Worm (Caenorhabditis elegans): Measurements from ENCODE around the gene C24H10.4.

DNA sequence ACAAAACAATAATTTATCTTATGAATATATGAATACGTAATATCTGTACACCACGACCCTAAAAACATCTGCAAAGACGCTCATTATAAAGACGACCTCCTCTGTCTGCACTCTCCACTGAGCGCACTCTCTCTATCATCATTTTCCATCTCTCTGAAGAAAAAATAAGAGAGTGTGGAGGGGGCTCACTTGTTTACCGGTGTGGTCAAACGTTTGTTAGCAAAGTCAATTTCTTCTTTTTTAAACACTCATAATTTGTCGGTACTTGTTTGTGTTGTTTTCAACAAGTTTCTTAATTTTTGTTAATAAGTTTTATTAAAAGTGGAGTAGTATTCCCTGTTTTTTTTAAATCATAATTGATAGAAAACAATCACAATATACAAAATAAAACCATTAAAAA lies 27.1 kb upstream of the C24H10.4 start:
- TF ChIP-seq unc-39 (tag; optimal IDR thresholded peaks at IDR 0.05) (no peak), nhr-76 (tag; optimal IDR thresholded peaks at IDR 0.05) (no peak), nhr-67 (tag; optimal IDR thresholded peaks at IDR 0.05) (no peak), ceh-16 (tag; optimal IDR thresholded peaks at IDR 0.05) (no peak), nhr-77 (tag; optimal IDR thresholded peaks at IDR 0.05) (no peak), ZK546.5 (tag; optimal IDR thresholded peaks at IDR 0.05) (no peak), ztf-4 (tag; optimal IDR thresholded peaks at IDR 0.05) (no peak), fkh-10 (GFP tag; optimal IDR thresholded peaks at IDR 0.05) (no peak), nfya-1 (tag; optimal IDR thresholded peaks at IDR 0.05; ENCODE audit: insufficient read depth) (no peak)
